Fruit fly (Drosophila melanogaster) whole organism, pupa: ENCODE data around the gene SsRbeta.

ENCODE experiments used
- CG12605 ChIP-seq: fragments of 200-800 bp; sonication (Bioruptor generic); IDR thresholded peaks from 2 replicates; pipeline ENCODE4 v1.3.6; 2022; ENCODE audit warnings: missing biosample characterization, missing genetic modification characterization
- CG13204 ChIP-seq: fragments of 200-800 bp; sonication (Bioruptor generic); optimal IDR thresholded peaks from 2 replicates; lab custom pipeline; 2018; ENCODE audit warnings: missing biosample characterization, mild to moderate bottlenecking, missing genetic modification characterization, moderate library complexity
- CG32121 ChIP-seq: fragments of 200-800 bp; sonication (Bioruptor generic); IDR thresholded peaks from 2 replicates; pipeline ENCODE4 v1.3.6; 2022; ENCODE audit warnings: missing biosample characterization, missing genetic modification characterization
- CG34367 ChIP-seq: fragments of 200-800 bp; sonication (Bioruptor generic); optimal IDR thresholded peaks from 2 replicates; lab custom pipeline; 2018; ENCODE audit warnings: missing biosample characterization, mild to moderate bottlenecking, missing genetic modification characterization
- EcR ChIP-seq: fragments of 200-800 bp; sonication (Bioruptor generic); optimal IDR thresholded peaks from 3 replicates; lab custom pipeline; 2019; ENCODE audit warnings: missing biosample characterization, missing genetic modification characterization, mild to moderate bottlenecking, moderate library complexity, missing genetic modification reagents
- Ets98B ChIP-seq: fragments of 200-800 bp; sonication (Bioruptor generic); IDR thresholded peaks from 2 replicates; pipeline ENCODE4 v1.3.6; 2022; ENCODE audit warnings: missing biosample characterization, missing genetic modification characterization
- Snoo ChIP-seq: fragments of 200-800 bp; sonication (Bioruptor generic); optimal IDR thresholded peaks from 3 replicates; lab custom pipeline; 2017; ENCODE audit warnings: missing biosample characterization, mild to moderate bottlenecking, missing genetic modification characterization, inconsistent platforms

DNA sequence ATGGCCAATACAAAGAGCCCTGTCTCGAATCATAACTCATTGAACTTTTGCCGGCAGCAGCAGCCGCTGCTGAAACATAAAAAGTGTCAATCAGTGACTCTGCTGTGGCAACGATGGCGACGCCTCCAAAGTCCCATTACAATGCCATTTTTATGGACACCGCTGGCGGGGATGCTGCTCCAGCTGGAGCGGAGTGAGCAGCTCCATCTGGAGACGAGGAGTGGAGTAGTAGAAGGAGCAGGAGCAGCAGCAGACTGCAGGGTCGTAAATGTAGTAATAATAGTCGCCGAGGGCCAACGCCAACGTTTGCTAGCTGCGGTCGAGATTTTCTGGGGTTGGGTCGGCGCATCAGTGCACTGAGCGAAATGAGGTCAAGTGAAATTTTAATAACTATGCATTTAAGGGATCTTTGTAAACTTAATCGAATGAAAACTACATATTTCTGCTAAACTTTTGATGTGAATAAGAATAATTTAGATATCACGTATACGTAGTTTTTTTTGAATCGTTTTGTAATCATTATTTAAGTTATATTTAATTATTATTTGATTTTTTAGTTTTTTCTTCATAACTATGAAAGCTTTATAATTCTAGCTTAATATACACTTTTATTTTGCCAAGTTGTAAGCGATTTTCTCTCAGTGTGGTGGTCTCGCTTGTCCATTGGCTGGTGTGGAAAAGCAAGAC lies 39.2 kb downstream of the SsRbeta start:
- TF ChIP-seq EcR (GFP tag; lab: Kevin White, UChicago) (peak; percentile 21), Ets98B (GFP tag; lab: Robert Waterston, UW) (no peak), Snoo (tag; lab: Kevin White, UChicago) (no peak), CG13204 (peak; percentile 60), CG34367 (no peak), CG12605 (GFP tag; lab: Robert Waterston, UW) (no peak), CG32121 (GFP tag; lab: Robert Waterston, UW) (no peak)
